Fruit fly (Drosophila melanogaster): Measurements from ENCODE around the gene crq.

DNA sequence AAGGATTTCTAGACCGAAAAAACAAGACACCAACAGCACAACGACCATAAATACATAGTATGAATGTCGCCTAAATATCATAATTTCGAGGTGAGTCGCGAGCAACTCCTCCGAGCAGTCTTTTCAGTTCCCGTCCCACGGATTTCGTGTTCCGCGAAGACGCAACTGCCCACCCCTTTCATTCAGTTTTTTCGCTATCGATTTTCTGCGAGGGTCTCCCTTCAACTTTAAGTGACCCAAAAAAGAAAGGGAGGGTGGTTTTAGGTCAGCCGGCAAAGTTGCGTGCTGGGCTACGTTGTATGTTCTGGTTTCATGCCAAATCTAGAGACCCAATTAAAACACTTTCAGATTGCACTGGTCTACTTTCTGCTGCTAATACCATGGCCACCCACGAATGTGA, 2.9 kb upstream of the crq start:
- TF ChIP-seq fd85E (GFP tag; optimal IDR thresholded peaks at IDR 0.05) (no peak), svp (GFP tag) (no peak), Hr39 (GFP tag; optimal IDR thresholded peaks at IDR 0.05) (no peak), OdsH (GFP tag; optimal IDR thresholded peaks at IDR 0.05) (no peak)

All from whole organism, prepupa.